Fruit fly (Drosophila melanogaster): Measurements from ENCODE around the gene CG13398.

Gene CG13398

dm6 chr2L:8381508-8382036, 33.5 kb downstream of the CG13398 start, which contains the start of gene AlaRS (continued):
- TF ChIP-seq CG18262 (tag; optimal IDR thresholded peaks at IDR 0.05) = peak; percentile 53
- peak; percentile 3 for TF ChIP-seq Sin3A (optimal IDR thresholded peaks at IDR 0.05)
- peak; percentile 24; the same call in 1 of the 2 replicates for TF ChIP-seq CG6689 (GFP tag; IDR thresholded peaks at IDR 0.05)
- TF ChIP-seq CG15011 (GFP tag; optimal IDR thresholded peaks at IDR 0.05) = no peak
- no peak for TF ChIP-seq NK7.1 (GFP tag; optimal IDR thresholded peaks at IDR 0.05)
- TF ChIP-seq Kr (GFP tag; optimal IDR thresholded peaks at IDR 0.05) = no peak
- peak; percentile 58 for TF ChIP-seq CG30403 (GFP tag; optimal IDR thresholded peaks at IDR 0.05)
- TF ChIP-seq pfk (GFP tag; optimal IDR thresholded peaks at IDR 0.05) = no peak
- TF ChIP-seq CG32532 (GFP tag; IDR thresholded peaks at IDR 0.05) = no peak; the same call in 1 of the 2 replicates
- peak; percentile 67 for TF ChIP-seq CG10267 (tag; optimal IDR thresholded peaks at IDR 0.05)
- 0 out of 3 replicates have a peak, but pooled peaks have one; percentile 6 for TF ChIP-seq Dbx (GFP tag; IDR thresholded peaks at IDR 0.05)
- no peak for TF ChIP-seq CG9609 (GFP tag; optimal IDR thresholded peaks at IDR 0.05)
- peak; percentile 57 for TF ChIP-seq CG12659 (GFP tag; optimal IDR thresholded peaks at IDR 0.05)
- TF ChIP-seq CG13123 (GFP tag; optimal IDR thresholded peaks at IDR 0.05) = no peak
- TF ChIP-seq onecut (GFP tag; IDR thresholded peaks at IDR 0.05) = peak; percentile 10; the same call in 1 of the 2 replicates
- no peak for TF ChIP-seq fu2 (GFP tag; optimal IDR thresholded peaks at IDR 0.05)
- TF ChIP-seq Deaf1 (tag; optimal IDR thresholded peaks at IDR 0.05) = peak; percentile 9
- TF ChIP-seq CG11398 (GFP tag; optimal IDR thresholded peaks at IDR 0.05) = no peak
- no peak for TF ChIP-seq seq (GFP tag; IDR thresholded peaks at IDR 0.05)
- no peak for TF ChIP-seq CG14441 (GFP tag; IDR thresholded peaks at IDR 0.05)
- peak; percentile 17 for TF ChIP-seq CG6683 (GFP tag; optimal IDR thresholded peaks at IDR 0.05)
- TF ChIP-seq CG1603 (tag; optimal IDR thresholded peaks at IDR 0.05) = peak; percentile 28
- no peak for TF ChIP-seq pho (GFP tag; optimal IDR thresholded peaks at IDR 0.05)
- no peak for TF ChIP-seq CG1647 (GFP tag; optimal IDR thresholded peaks at IDR 0.05)
- TF ChIP-seq CG8089 (GFP tag; optimal IDR thresholded peaks at IDR 0.05) = no peak
- TF ChIP-seq CG2116 (GFP tag; optimal IDR thresholded peaks at IDR 0.05) = peak; percentile 81
- TF ChIP-seq Hr78 (GFP tag; optimal IDR thresholded peaks at IDR 0.05) = no peak
- peak; percentile 15 for TF ChIP-seq CG4854 (GFP tag; optimal IDR thresholded peaks at IDR 0.05)
- TF ChIP-seq vvl (GFP tag; IDR thresholded peaks at IDR 0.05) = peak; percentile 44; the same call in 1 of the 2 replicates
- no peak for TF ChIP-seq danr (GFP tag; IDR thresholded peaks at IDR 0.05)
- TF ChIP-seq twi (tag; optimal IDR thresholded peaks at IDR 0.05) = no peak
- TF ChIP-seq CG11085 (GFP tag; IDR thresholded peaks at IDR 0.05) = no peak
- TF ChIP-seq rib (GFP tag; IDR thresholded peaks at IDR 0.05) = no peak
- TF ChIP-seq CG42726 (GFP tag; IDR thresholded peaks at IDR 0.05; ENCODE audit: partially characterized antibody) = no peak
- TF ChIP-seq CG4282 (GFP tag; optimal IDR thresholded peaks at IDR 0.05) = no peak
- no peak for TF ChIP-seq CG6175 (GFP tag; IDR thresholded peaks at IDR 0.05)
- TF ChIP-seq Lim3 (GFP tag; IDR thresholded peaks at IDR 0.05) = no peak
- peak; percentile 59; the same call in 1 of the 3 replicates for TF ChIP-seq zen2 (GFP tag; IDR thresholded peaks at IDR 0.05; ENCODE audit: partially characterized antibody)
- TF ChIP-seq Sox102F (GFP tag; optimal IDR thresholded peaks at IDR 0.05) = peak; percentile 31
- TF ChIP-seq CG14860 (GFP tag; IDR thresholded peaks at IDR 0.05; ENCODE audit: partially characterized antibody) = peak; percentile 41; the same call in 1 of the 3 replicates
- no peak for TF ChIP-seq CG8944 (GFP tag; optimal IDR thresholded peaks at IDR 0.05)
- no peak for TF ChIP-seq E2f1 (GFP tag; IDR thresholded peaks at IDR 0.05)
- TF ChIP-seq CG6854 (GFP tag; optimal IDR thresholded peaks at IDR 0.05) = no peak
- no peak; the same call in 2 of the 3 replicates for TF ChIP-seq jigr1 (GFP tag; IDR thresholded peaks at IDR 0.05)
- TF ChIP-seq CG9437 (GFP tag; optimal IDR thresholded peaks at IDR 0.05) = no peak
- peak; percentile 57 for TF ChIP-seq CG12155 (GFP tag; optimal IDR thresholded peaks at IDR 0.05)
- peak; percentile 35 for TF ChIP-seq CG2129 (GFP tag; IDR thresholded peaks at IDR 0.05; ENCODE audit: partially characterized antibody)
- TF ChIP-seq Adf1 (GFP tag; IDR thresholded peaks at IDR 0.05) = no peak
- peak; percentile 29 for TF ChIP-seq bcd (GFP tag; optimal IDR thresholded peaks at IDR 0.05)
- no peak for TF ChIP-seq Trl (optimal IDR thresholded peaks at IDR 0.05)
- TF ChIP-seq Trl (GFP tag; optimal IDR thresholded peaks at IDR 0.05) = no peak

All from whole organism, embryonic.